Worm (Caenorhabditis elegans) whole organism, L3 larva: Measurements from ENCODE around the gene znfx-1.

Experiments
- ZK546.5 ChIP-seq: sonication (generic microtip); optimal IDR thresholded peaks from 2 replicates; lab custom pipeline; 2017; ENCODE audit warnings: missing biosample characterization, missing genetic modification characterization
- ama-1 ChIP-seq: fragments of 150-350 bp; optimal IDR thresholded peaks from 2 replicates; lab custom pipeline; 2018
- ceh-82 ChIP-seq: fragments of 150-350 bp; optimal IDR thresholded peaks from 2 replicates; lab custom pipeline; 2014; ENCODE audit warnings: missing biosample characterization, missing genetic modification characterization
- daf-12 ChIP-seq: fragments of 150-350 bp; optimal IDR thresholded peaks from 2 replicates; lab custom pipeline; 2014; ENCODE audit warnings: missing biosample characterization, missing genetic modification reagents, missing genetic modification characterization
- jun-1 ChIP-seq: fragments of 150-350 bp; optimal IDR thresholded peaks from 2 replicates; lab custom pipeline; 2014; ENCODE audit warnings: missing biosample characterization, missing genetic modification reagents, missing genetic modification characterization
- nhr-11 ChIP-seq: fragments of 150-350 bp; optimal IDR thresholded peaks from 2 replicates; lab custom pipeline; 2014; ENCODE audit warnings: missing biosample characterization, missing genetic modification characterization
- nhr-76 ChIP-seq: fragments of 150-350 bp; sonication (generic microtip); optimal IDR thresholded peaks from 5 replicates; lab custom pipeline; 2014; ENCODE audit warnings: missing biosample characterization, missing genetic modification characterization
- nhr-77 ChIP-seq: fragments of 150-350 bp; optimal IDR thresholded peaks from 2 replicates; lab custom pipeline; 2014; ENCODE audit warnings: missing biosample characterization, missing genetic modification characterization
- skn-1 ChIP-seq: fragments of 150-350 bp; optimal IDR thresholded peaks from 2 replicates; lab custom pipeline; 2014; ENCODE audit warnings: missing biosample characterization, missing genetic modification characterization
- snpc-4 ChIP-seq: fragments of 150-350 bp; optimal IDR thresholded peaks from 2 replicates; lab custom pipeline; 2014; ENCODE audit warnings: missing biosample characterization, missing genetic modification characterization
- unc-62 ChIP-seq: fragments of 150-350 bp; sonication (generic microtip); optimal IDR thresholded peaks from 4 replicates; lab custom pipeline; 2014; ENCODE audit warnings: missing biosample characterization, missing genetic modification reagents, missing genetic modification characterization
- ztf-11 ChIP-seq: fragments of 150-350 bp; optimal IDR thresholded peaks from 2 replicates; lab custom pipeline; 2014; ENCODE audit warnings: missing biosample characterization, missing genetic modification characterization

DNA sequence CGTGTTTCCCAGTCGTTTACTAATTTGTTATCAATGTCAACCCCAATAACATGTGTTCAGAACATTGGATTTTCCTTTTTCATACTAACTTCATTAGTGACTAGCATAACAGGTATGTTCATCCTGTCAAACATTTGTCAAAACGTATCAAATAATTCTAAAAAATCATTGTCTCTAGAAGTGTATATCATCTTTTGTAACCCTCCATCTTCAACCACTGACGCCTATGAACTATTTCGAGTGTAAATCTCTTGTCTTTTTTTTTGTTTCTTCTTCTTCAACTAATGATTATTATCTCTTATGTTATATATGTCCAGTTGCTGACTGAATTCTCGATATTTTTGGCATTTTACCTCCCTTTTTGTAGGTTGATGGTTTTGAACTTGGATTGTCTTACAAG is 24.3 kb downstream of the znfx-1 start:
- no peak for TF ChIP-seq ceh-82 (tag; lab: Kevin White, UChicago)
- no peak for TF ChIP-seq snpc-4 (tag; lab: Kevin White, UChicago)
- TF ChIP-seq ztf-11 (tag; lab: Kevin White, UChicago), result no peak
- no peak for TF ChIP-seq jun-1 (tag; lab: Kevin White, UChicago)
- no peak for TF ChIP-seq skn-1 (tag; lab: Kevin White, UChicago)
- no peak for TF ChIP-seq ZK546.5 (tag; lab: Kevin White, UChicago)
- TF ChIP-seq nhr-11 (tag; lab: Kevin White, UChicago), result no peak
- no peak for TF ChIP-seq daf-12 (tag; lab: Kevin White, UChicago)
- no peak for TF ChIP-seq nhr-77 (tag; lab: Kevin White, UChicago)
- no peak for TF ChIP-seq nhr-76 (tag; lab: Kevin White, UChicago)
- TF ChIP-seq ama-1 (lab: Kevin White, UChicago), result no peak
- TF ChIP-seq unc-62 (GFP tag; lab: Kevin White, UChicago), result no peak
